Fruit fly (Drosophila melanogaster): Measurements from ENCODE around the gene bcd.
A peak's percentile ranks its signal among the peaks of the same experiment; 100 is the strongest.

bcd gene

DNA sequence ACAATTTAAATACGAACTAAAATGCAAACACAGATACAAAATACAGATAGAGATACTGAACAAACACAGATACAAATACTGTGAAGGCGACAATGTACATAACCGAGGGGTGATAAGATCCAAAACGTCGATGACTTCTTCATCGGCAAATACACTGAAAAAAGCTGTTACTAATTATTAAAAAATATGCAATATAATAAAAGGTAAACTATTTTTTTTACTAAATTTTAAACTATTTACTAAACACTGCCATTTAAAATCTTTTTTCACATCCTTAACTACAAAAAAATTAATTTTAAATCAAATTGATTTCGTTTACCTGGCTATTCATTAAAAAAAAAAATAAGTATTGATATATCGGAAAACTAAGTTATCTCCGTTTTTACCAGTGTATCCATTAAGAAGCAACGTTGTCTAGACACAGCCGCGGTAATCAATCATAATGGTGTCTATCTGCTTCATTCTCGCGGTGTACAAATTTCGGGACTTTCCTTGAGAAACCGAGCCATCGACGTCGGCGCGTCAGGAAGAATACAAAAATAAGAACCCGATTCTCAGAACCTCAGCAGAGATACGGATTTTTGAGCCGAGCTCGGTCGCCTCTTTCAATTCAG, 3.6 kb upstream of the bcd start (continued):
- no peak for TF ChIP-seq Adf1 (GFP tag; IDR thresholded peaks at IDR 0.05)
- TF ChIP-seq ci (GFP tag; IDR thresholded peaks at IDR 0.05): peak; percentile 45; the same call in 2 of the 3 replicates
- peak; percentile 21 for TF ChIP-seq CG13624 (GFP tag; optimal IDR thresholded peaks at IDR 0.05)
- no peak for TF ChIP-seq CG1832 (GFP tag; optimal IDR thresholded peaks at IDR 0.05)
- peak; percentile 69 for TF ChIP-seq HLHmδ (GFP tag; optimal IDR thresholded peaks at IDR 0.05)
- 0 out of 2 replicates have a peak, but pooled peaks have one; percentile 28 for TF ChIP-seq Rfx (GFP tag; IDR thresholded peaks at IDR 0.05)
- peak; percentile 63 for TF ChIP-seq Max (GFP tag; optimal IDR thresholded peaks at IDR 0.05)
- peak; percentile 67 for TF ChIP-seq Deaf1 (tag; optimal IDR thresholded peaks at IDR 0.05)
- 0 out of 2 replicates have a peak, but pooled peaks have one; percentile 38 for TF ChIP-seq CG32532 (GFP tag; IDR thresholded peaks at IDR 0.05)
- TF ChIP-seq her (GFP tag; optimal IDR thresholded peaks at IDR 0.05): peak; percentile 4
- peak; percentile 75; the same call in 2 of the 3 replicates for TF ChIP-seq otp (GFP tag; IDR thresholded peaks at IDR 0.05)
- TF ChIP-seq pum (GFP tag; optimal IDR thresholded peaks at IDR 0.05): peak; percentile 19
- TF ChIP-seq dysf (GFP tag; IDR thresholded peaks at IDR 0.05): peak; percentile 73
- no peak for TF ChIP-seq maf-S (GFP tag; optimal IDR thresholded peaks at IDR 0.05)
- TF ChIP-seq Abd-B (GFP tag; optimal IDR thresholded peaks at IDR 0.05): peak; percentile 89
- TF ChIP-seq wek (GFP tag; optimal IDR thresholded peaks at IDR 0.05): peak; percentile 65
- peak; percentile 60 for TF ChIP-seq CG10431 (GFP tag; optimal IDR thresholded peaks at IDR 0.05)
- peak; percentile 92 for TF ChIP-seq ac (GFP tag; optimal IDR thresholded peaks at IDR 0.05)
- TF ChIP-seq peb (GFP tag; IDR thresholded peaks at IDR 0.05): peak; percentile 63; the same call in 1 of the 2 replicates
- peak in 1 of 2 experiments; percentile 94 for TF ChIP-seq bsh (GFP tag; optimal IDR thresholded peaks at IDR 0.05)
- peak; percentile 42 for TF ChIP-seq CG5180 (GFP tag; optimal IDR thresholded peaks at IDR 0.05)
- TF ChIP-seq ems (GFP tag; optimal IDR thresholded peaks at IDR 0.05): peak; percentile 39

DNA sequence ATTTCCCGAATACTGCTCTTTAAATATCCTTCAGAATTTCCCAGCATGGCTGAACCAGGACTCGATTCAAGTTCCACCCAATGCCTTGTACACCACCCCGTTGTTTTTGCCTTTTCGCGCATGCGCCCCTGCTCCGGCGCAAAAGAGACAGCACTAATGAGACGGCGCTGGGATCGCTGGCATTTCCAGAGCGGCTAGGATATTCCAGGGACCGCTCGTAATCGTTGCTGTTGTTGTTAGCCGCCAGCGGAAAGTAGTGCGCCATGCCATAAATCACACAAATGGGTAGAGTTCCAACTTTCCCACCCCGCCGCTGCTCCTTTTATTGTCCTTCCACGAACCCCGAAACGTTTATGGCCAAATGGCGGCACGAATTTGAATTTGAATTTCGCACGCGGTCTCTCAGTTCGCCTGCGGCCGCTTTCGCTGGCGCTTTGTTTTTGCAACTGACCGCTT, 3.0 kb upstream of the bcd start, which contains the start of gene Ama:
Gene Ama (plus strand): TSS at position 406 of the 456 bp plus-strand sequence.
- TF ChIP-seq Six4 (GFP tag; optimal IDR thresholded peaks at IDR 0.05) (no peak), kni (GFP tag; optimal IDR thresholded peaks at IDR 0.05) (peak; percentile 14), hth (optimal IDR thresholded peaks at IDR 0.05) (no peak), abd-A (tag; optimal IDR thresholded peaks at IDR 0.05) (peak; percentile 45), CG1832 (GFP tag; optimal IDR thresholded peaks at IDR 0.05) (peak; percentile 62), z (GFP tag; IDR thresholded peaks at IDR 0.05) (0 out of 3 replicates have a peak, but pooled peaks have one; percentile 4), CG4360 (GFP tag; IDR thresholded peaks at IDR 0.05) (peak; percentile 84), Nf-YC (tag; optimal IDR thresholded peaks at IDR 0.05) (peak; percentile 32), vnd (GFP tag; IDR thresholded peaks at IDR 0.05; ENCODE audit: partially characterized antibody) (0 out of 3 replicates have a peak, but pooled peaks have one; percentile 24), CG2116 (GFP tag; optimal IDR thresholded peaks at IDR 0.05) (no peak), Atf6 (GFP tag; IDR thresholded peaks at IDR 0.05) (no peak), crol (GFP tag; IDR thresholded peaks at IDR 0.05) (0 out of 2 replicates have a peak, but pooled peaks have one; percentile 18), zen (tag; optimal IDR thresholded peaks at IDR 0.05) (peak; percentile 93), H15 (GFP tag; IDR thresholded peaks at IDR 0.05) (no peak), cad (GFP tag; optimal IDR thresholded peaks at IDR 0.05) (peak; percentile 96), amos (GFP tag; IDR thresholded peaks at IDR 0.05; ENCODE audit: partially characterized antibody) (0 out of 2 replicates have a peak, but pooled peaks have one; percentile 4), twi (tag; optimal IDR thresholded peaks at IDR 0.05) (peak; percentile 75), zf30C (GFP tag; optimal IDR thresholded peaks at IDR 0.05) (no peak), jigr1 (GFP tag; IDR thresholded peaks at IDR 0.05) (no peak), nerfin-1 (tag; optimal IDR thresholded peaks at IDR 0.05) (peak; percentile 4), ewg (GFP tag; optimal IDR thresholded peaks at IDR 0.05) (peak; percentile 91)

All from whole organism, embryonic.